Worm (Caenorhabditis elegans) whole organism, L3 larva: ENCODE data around the gene nmur-2.

Source experiments
- ZK546.5 ChIP-seq: sonication (generic microtip); optimal IDR thresholded peaks from 2 replicates; lab custom pipeline; 2017; ENCODE audit warnings: missing biosample characterization, missing genetic modification characterization
- egl-27 ChIP-seq: sonication (generic microtip); optimal IDR thresholded peaks from 4 replicates; lab custom pipeline; 2017; ENCODE audit warnings: missing biosample characterization, missing genetic modification reagents, missing genetic modification characterization
- nfya-1 ChIP-seq: sonication (generic microtip); optimal IDR thresholded peaks from 2 replicates; lab custom pipeline; 2017; ENCODE audit warnings: missing genetic modification characterization, mild to moderate bottlenecking, missing compliant biosample characterization, antibody characterized with exemption, moderate library complexity; ENCODE audit not compliant: insufficient read depth
- pqm-1 ChIP-seq: fragments of 150-350 bp; optimal IDR thresholded peaks from 2 replicates; lab custom pipeline; 2017; ENCODE audit warnings: missing biosample characterization, missing genetic modification characterization, inconsistent platforms
- skn-1 ChIP-seq: fragments of 150-350 bp; optimal IDR thresholded peaks from 2 replicates; lab custom pipeline; 2014; ENCODE audit warnings: missing biosample characterization, missing genetic modification characterization
- ztf-11 ChIP-seq: fragments of 150-350 bp; optimal IDR thresholded peaks from 2 replicates; lab custom pipeline; 2014; ENCODE audit warnings: missing biosample characterization, missing genetic modification characterization

DNA sequence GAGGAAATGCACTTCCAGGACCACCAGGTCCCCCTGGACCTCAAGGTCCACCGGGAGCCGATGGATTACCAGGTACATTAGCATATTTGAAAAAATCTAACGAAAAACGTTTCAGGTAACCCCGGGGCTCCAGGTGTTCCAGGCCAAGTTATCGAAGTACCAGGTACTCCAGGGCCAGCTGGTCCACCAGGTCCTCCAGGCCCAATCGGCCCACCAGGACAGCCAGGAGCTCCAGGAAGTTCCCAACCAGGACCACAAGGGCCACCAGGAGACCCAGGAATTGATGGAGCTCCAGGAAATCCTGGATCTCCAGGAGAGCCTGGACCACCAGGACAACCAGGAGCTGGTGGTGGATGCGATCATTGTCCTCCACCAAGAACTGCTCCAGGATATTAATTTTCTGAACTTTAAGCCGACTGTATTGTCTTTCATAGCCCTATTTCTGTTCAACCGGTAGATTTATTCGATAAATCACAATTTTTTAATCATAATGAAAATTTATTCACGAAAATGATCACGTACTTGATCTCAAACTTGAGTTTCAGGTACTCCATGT, 19.4 kb downstream of the nmur-2 start:
- TF ChIP-seq pqm-1 (tag; lab: Kevin White, UChicago): no peak
- TF ChIP-seq ZK546.5: no peak
- no peak for TF ChIP-seq ztf-11 (tag; lab: Kevin White, UChicago)
- TF ChIP-seq nfya-1: no peak
- TF ChIP-seq skn-1 (tag; lab: Kevin White, UChicago): no peak
- no peak for TF ChIP-seq egl-27 (tag; lab: Kevin White, UChicago)
